Worm (Caenorhabditis elegans): Measurements from ENCODE around the gene tag-281.
A peak's percentile ranks its signal among the peaks of the same experiment; 100 is the strongest.

tag-281 gene

ce11 chrII:12494067-12494477 lies 34.5 kb downstream of the tag-281 start:
- TF ChIP-seq pat-9 (tag; optimal IDR thresholded peaks at IDR 0.05) (no peak), hlh-8 (tag; optimal IDR thresholded peaks at IDR 0.05) (no peak)

- TF ChIP-seq elt-4 (tag; optimal IDR thresholded peaks at IDR 0.05) (no peak), nfya-1 (tag; optimal IDR thresholded peaks at IDR 0.05) (peak; percentile 84), tbx-2 (tag; optimal IDR thresholded peaks at IDR 0.05) (peak; percentile 92), mec-3 (tag; optimal IDR thresholded peaks at IDR 0.05; ENCODE audit: borderline replicate concordance) (peak; percentile 75), hlh-30 (tag; optimal IDR thresholded peaks at IDR 0.05; ENCODE audit: insufficient read depth) (peak; percentile 46), tbx-7 (tag; optimal IDR thresholded peaks at IDR 0.05) (peak; percentile 43), ceh-34 (tag; optimal IDR thresholded peaks at IDR 0.05) (peak; percentile 92), pqm-1 (tag; optimal IDR thresholded peaks at IDR 0.05) (peak; percentile 86), unc-42 (tag; optimal IDR thresholded peaks at IDR 0.05) (peak; percentile 84), ceh-24 (tag; optimal IDR thresholded peaks at IDR 0.05) (peak; percentile 90), ama-1 (optimal IDR thresholded peaks at IDR 0.05) (no peak), T23F11.4 (GFP tag; optimal IDR thresholded peaks at IDR 0.05) (peak; percentile 97), ceh-19 (GFP tag; optimal IDR thresholded peaks at IDR 0.05) (peak; percentile 94), zip-5 (tag; optimal IDR thresholded peaks at IDR 0.05) (peak; percentile 83), unc-3 (GFP tag; conservative IDR thresholded peaks at IDR 0.05) (peak; percentile 94), unc-3 (tag; optimal IDR thresholded peaks at IDR 0.05) (peak; percentile 94), lin-11 (tag; optimal IDR thresholded peaks at IDR 0.05) (peak; percentile 87), fkh-10 (GFP tag; optimal IDR thresholded peaks at IDR 0.05) (peak; percentile 52), ceh-14 (tag; optimal IDR thresholded peaks at IDR 0.05) (peak; percentile 96), gmeb-2 (tag; optimal IDR thresholded peaks at IDR 0.05) (peak; percentile 98), ceh-2 (tag; optimal IDR thresholded peaks at IDR 0.05) (peak; percentile 88), ahr-1 (tag; optimal IDR thresholded peaks at IDR 0.05) (peak; percentile 86), ceh-45 (GFP tag; IDR thresholded peaks at IDR 0.05) (peak; percentile 96), pros-1 (tag; optimal IDR thresholded peaks at IDR 0.05) (no peak), fkh-6 (tag; optimal IDR thresholded peaks at IDR 0.05) (peak; percentile 95), ceh-48 (tag; optimal IDR thresholded peaks at IDR 0.05) (peak; percentile 86), sox-4 (tag; optimal IDR thresholded peaks at IDR 0.05) (peak; percentile 97), Y22D7AL.16 (tag; optimal IDR thresholded peaks at IDR 0.05) (peak; percentile 94), sox-2 (GFP tag; IDR thresholded peaks at IDR 0.05) (peak; percentile 92), dmd-4 (tag; optimal IDR thresholded peaks at IDR 0.05; ENCODE audit: borderline replicate concordance) (peak; percentile 94), F13H6.1 (tag; optimal IDR thresholded peaks at IDR 0.05) (peak; percentile 85), hlh-6 (tag; optimal IDR thresholded peaks at IDR 0.05) (peak; percentile 95), dve-1 (tag; optimal IDR thresholded peaks at IDR 0.05) (peak; percentile 81), K09A11.1 (tag; optimal IDR thresholded peaks at IDR 0.05; ENCODE audit: insufficient read depth) (peak; percentile 88), ttx-3 (tag; optimal IDR thresholded peaks at IDR 0.05) (peak; percentile 92), lim-6 (tag; optimal IDR thresholded peaks at IDR 0.05) (peak; percentile 84), che-1 (tag; optimal IDR thresholded peaks at IDR 0.05) (peak; percentile 93), odd-2 (tag; optimal IDR thresholded peaks at IDR 0.05) (peak; percentile 79), ceh-30 (tag; optimal IDR thresholded peaks at IDR 0.05) (peak; percentile 3), ceh-31 (tag; optimal IDR thresholded peaks at IDR 0.05) (peak; percentile 86), ets-4 (tag; optimal IDR thresholded peaks at IDR 0.05) (peak; percentile 78), pax-1 (tag; optimal IDR thresholded peaks at IDR 0.05) (no peak), rnt-1 (tag; optimal IDR thresholded peaks at IDR 0.05) (peak; percentile 89), madf-2 (tag; optimal IDR thresholded peaks at IDR 0.05) (peak; percentile 93), unc-55 (GFP tag; optimal IDR thresholded peaks at IDR 0.05) (no peak), ztf-16 (tag; optimal IDR thresholded peaks at IDR 0.05) (peak; percentile 95), nhr-11 (tag; optimal IDR thresholded peaks at IDR 0.05) (no peak), hlh-8 (tag; optimal IDR thresholded peaks at IDR 0.05) (peak; percentile 90), pha-4 (tag; optimal IDR thresholded peaks at IDR 0.05) (no peak), sdc-2 (tag; optimal IDR thresholded peaks at IDR 0.05) (peak; percentile 89)
Measured at ce11 chrII:12494556-12495131, 35.1 kb downstream of the tag-281 start, which contains the start of gene col-85. Gene col-85, minus strand, starts transcription at chrII:12495095.

All from whole organism, late embryonic.